Worm (Caenorhabditis elegans): ENCODE measurements around the gene hsp-25.

ce11 chrX:6024977-6025376, 14.5 kb downstream of the hsp-25 start:
- TF ChIP-seq ceh-28 (tag; optimal IDR thresholded peaks at IDR 0.05) (no peak), nhr-25 (tag; optimal IDR thresholded peaks at IDR 0.05) (no peak)

Data from whole organism, L3 larva.